Worm (Caenorhabditis elegans) whole organism, L1 larva: ENCODE measurements around the gene sphk-1.

ENCODE experiments used
- ceh-63 ChIP-seq: fragments of 200-800 bp; sonication (Bioruptor generic); optimal IDR thresholded peaks from 2 replicates; lab custom pipeline; 2018; ENCODE audit warnings: mild to moderate bottlenecking, missing genetic modification characterization, missing compliant biosample characterization
- ceh-82 ChIP-seq, 3 experiments: fragments of 150-350 bp in 1 of 3; sonication (generic microtip) in 2 of 3; optimal IDR thresholded peaks; 2 replicates each; lab custom pipeline; 2014 to 2017; ENCODE audit warnings: missing biosample characterization in 3 of 3, missing genetic modification characterization in 3 of 3
- dsc-1 ChIP-seq: sonication (generic microtip); optimal IDR thresholded peaks from 2 replicates; lab custom pipeline; 2016; ENCODE audit warnings: mild to moderate bottlenecking, missing genetic modification characterization, missing compliant biosample characterization
- efl-1 ChIP-seq, 4 experiments: fragments of 150-350 bp; optimal IDR thresholded peaks in 3 of 4; peaks in 1 of 4; 1 replicate in 1 of 4; 2 replicates in 3 of 4; lab custom pipeline; 2014; ENCODE audit warnings: missing biosample characterization in 2 of 4, missing genetic modification characterization in 2 of 4, missing genetic modification reagents in 2 of 4
- fos-1 ChIP-seq: fragments of 150-350 bp; optimal IDR thresholded peaks from 2 replicates; lab custom pipeline; 2014; ENCODE audit warnings: missing biosample characterization, missing genetic modification characterization
- hlh-17 ChIP-seq: fragments of 200-800 bp; sonication (Bioruptor generic); optimal IDR thresholded peaks from 2 replicates; lab custom pipeline; 2018; ENCODE audit warnings: missing genetic modification characterization, mild to moderate bottlenecking, missing compliant biosample characterization, moderate library complexity, borderline replicate concordance
- hpl-2 ChIP-seq: fragments of 150-350 bp; optimal IDR thresholded peaks from 2 replicates; lab custom pipeline; 2014; ENCODE audit warnings: missing biosample characterization, missing genetic modification reagents, missing genetic modification characterization
- lin-15B ChIP-seq: fragments of 150-350 bp; sonication (generic microtip); optimal IDR thresholded peaks from 3 replicates; lab custom pipeline; 2014; ENCODE audit warnings: missing biosample characterization, missing genetic modification characterization
- lir-3 ChIP-seq: sonication (generic microtip); optimal IDR thresholded peaks from 2 replicates; lab custom pipeline; 2016; ENCODE audit warnings: mild to moderate bottlenecking, missing genetic modification characterization, moderate library complexity, missing compliant biosample characterization; ENCODE audit not compliant: poor library complexity
- nhr-28 ChIP-seq: fragments of 150-350 bp; optimal IDR thresholded peaks from 2 replicates; lab custom pipeline; 2014; ENCODE audit warnings: missing biosample characterization, missing genetic modification characterization
- rnt-1 ChIP-seq: sonication (generic microtip); optimal IDR thresholded peaks from 2 replicates; lab custom pipeline; 2016; ENCODE audit warnings: mild to moderate bottlenecking, missing genetic modification characterization, moderate library complexity, missing compliant biosample characterization
- sptf-1 ChIP-seq: fragments of 150-350 bp; optimal IDR thresholded peaks from 2 replicates; lab custom pipeline; 2014; ENCODE audit warnings: missing biosample characterization, missing genetic modification characterization
- unc-130 ChIP-seq: fragments of 150-350 bp; optimal IDR thresholded peaks from 2 replicates; lab custom pipeline; 2017; ENCODE audit warnings: missing biosample characterization, missing genetic modification characterization, inconsistent platforms
- ztf-11 ChIP-seq, 2 experiments: sonication (generic microtip); optimal IDR thresholded peaks; 2 replicates each; lab custom pipeline; 2016 to 2017; ENCODE audit warnings: missing genetic modification characterization in 2 of 2, missing biosample characterization in 1 of 2, missing compliant biosample characterization in 1 of 2

DNA sequence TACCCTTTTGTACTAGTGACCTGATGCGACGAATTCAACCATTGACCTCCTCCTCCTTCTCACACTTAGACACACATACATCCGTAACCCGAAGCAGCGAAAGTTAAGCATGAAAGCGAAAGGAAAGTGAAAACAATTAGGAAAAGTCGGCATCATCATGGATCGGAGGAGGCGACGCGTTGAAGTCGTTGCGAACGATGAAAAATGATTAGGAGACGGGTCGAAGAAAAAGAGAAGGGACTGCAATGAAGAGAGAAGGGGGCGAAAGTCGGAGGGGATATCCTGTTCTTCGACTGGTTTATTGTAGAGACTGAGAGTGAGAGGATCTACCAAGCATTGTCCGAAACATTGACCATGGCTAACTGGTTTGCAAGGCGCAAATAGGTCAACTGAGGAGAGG, 49.6 kb upstream of the sphk-1 start:
- TF ChIP-seq nhr-28 (tag; lab: Kevin White, UChicago) (no peak), hpl-2 (GFP tag; lab: Kevin White, UChicago) (no peak), lir-3 (tag; lab: Kevin White, UChicago) (no peak), efl-1 (optimal IDR thresholded peaks at IDR 0.05; lab: Kevin White, UChicago) (no peak), efl-1 (GFP tag; optimal IDR thresholded peaks at IDR 0.05 in 1 of 2; lab: Kevin White, UChicago) (peak in 1 of 2 experiments; percentile 72), ztf-11 (tag; optimal IDR thresholded peaks at IDR 0.05; lab: Kevin White, UChicago) (no peak), fos-1 (tag; lab: Kevin White, UChicago) (no peak), dsc-1 (tag; lab: Kevin White, UChicago) (no peak), ceh-82 (tag; optimal IDR thresholded peaks at IDR 0.05; lab: Kevin White, UChicago) (no peak), hlh-17 (GFP tag; lab: Kevin White, UChicago) (no peak), sptf-1 (tag; lab: Kevin White, UChicago) (no peak), rnt-1 (tag; lab: Kevin White, UChicago) (no peak), ceh-63 (no peak), unc-130 (tag; lab: Kevin White, UChicago) (no peak), lin-15B (no peak)
